Worm (Caenorhabditis elegans) whole organism, dauer: ENCODE results near the gene F08F1.9.

ENCODE experiments used
- unc-62 ChIP-seq: sonication (generic microtip); optimal IDR thresholded peaks from 2 replicates; lab custom pipeline; 2017; ENCODE audit warnings: missing biosample characterization, missing genetic modification reagents, missing genetic modification characterization

The F08F1.9 gene

ce11 chrX:8368210-8368609 is 42.4 kb downstream of the F08F1.9 start:
- TF ChIP-seq unc-62 (GFP tag; lab: Kevin White, UChicago) = no peak

- no peak for TF ChIP-seq unc-62 (GFP tag; lab: Kevin White, UChicago)
These were observed 43.1 kb downstream of the F08F1.9 start, which contains the start of gene F40B5.2 for ce11 chrX:8367553-8367952. Gene F40B5.2 (plus strand): TSS chrX:8367853.

DNA sequence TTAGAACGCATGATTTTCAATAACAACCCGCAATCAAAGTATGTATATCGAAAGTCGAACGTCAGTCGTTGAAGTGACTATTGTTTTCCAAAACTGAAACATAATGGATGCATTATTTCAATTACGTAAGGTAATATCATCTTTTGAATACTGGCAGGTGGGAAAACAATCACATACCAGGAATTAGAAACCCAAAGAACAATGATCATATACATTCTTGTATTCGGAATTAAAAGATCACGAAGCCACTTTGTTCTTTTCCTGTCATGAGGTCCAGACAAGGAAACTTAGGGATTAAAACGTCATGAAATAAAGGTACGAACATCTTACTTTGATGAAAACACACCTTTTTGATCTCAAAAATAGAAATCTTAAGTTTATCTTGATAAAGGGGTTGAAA is 48.3 kb downstream of the F08F1.9 start:
- TF ChIP-seq unc-62 (GFP tag; lab: Kevin White, UChicago) = no peak
